Worm (Caenorhabditis elegans) whole organism, young adult: Measurements from ENCODE around the gene cav-1.

Source experiments
- B0336.3 ChIP-seq: fragments of 200-800 bp; sonication (Bioruptor generic); IDR thresholded peaks from 2 replicates; pipeline ENCODE4 v1.3.6; 2022; ENCODE audit warnings: missing genetic modification characterization, missing compliant biosample characterization
- K11D2.4 ChIP-seq: fragments of 200-800 bp; sonication (Bioruptor generic); IDR thresholded peaks from 2 replicates; pipeline ENCODE4 v1.3.6; 2022; ENCODE audit warnings: missing genetic modification reagents, missing genetic modification characterization, missing compliant biosample characterization
- K12H6.12 ChIP-seq: fragments of 200-800 bp; sonication (Bioruptor generic); optimal IDR thresholded peaks from 2 replicates; lab custom pipeline; 2018; ENCODE audit warnings: mild to moderate bottlenecking, missing genetic modification characterization, missing compliant biosample characterization
- T07F8.4 ChIP-seq: sonication (generic microtip); optimal IDR thresholded peaks from 2 replicates; lab custom pipeline; 2016; ENCODE audit warnings: mild to moderate bottlenecking, missing genetic modification characterization, moderate library complexity, missing compliant biosample characterization
- Y53F4B.3 ChIP-seq: fragments of 200-800 bp; sonication (Bioruptor generic); IDR thresholded peaks from 2 replicates; pipeline ENCODE4 v1.3.6; 2022; ENCODE audit warnings: missing genetic modification reagents, missing genetic modification characterization, missing compliant biosample characterization
- Y53G8AR.9 ChIP-seq: fragments of 200-800 bp; sonication (Bioruptor generic); conservative IDR thresholded peaks from 2 replicates; pipeline ENCODE4 v1.3.6; 2022; ENCODE audit warnings: missing genetic modification reagents, missing genetic modification characterization, missing compliant biosample characterization
- ZK185.1 ChIP-seq: sonication (generic microtip); optimal IDR thresholded peaks from 2 replicates; lab custom pipeline; 2016; ENCODE audit warnings: mild to moderate bottlenecking, missing genetic modification characterization, missing compliant biosample characterization; ENCODE audit not compliant: poor library complexity, severe bottlenecking
- aptf-2 ChIP-seq: fragments of 200-800 bp; sonication (Bioruptor generic); conservative IDR thresholded peaks from 2 replicates; pipeline ENCODE4 v1.3.6; 2022; ENCODE audit warnings: missing genetic modification reagents, missing genetic modification characterization, missing compliant biosample characterization
- attf-5 ChIP-seq: fragments of 200-800 bp; sonication (Bioruptor generic); optimal IDR thresholded peaks from 2 replicates; lab custom pipeline; 2018; ENCODE audit warnings: mild to moderate bottlenecking, missing genetic modification characterization, missing compliant biosample characterization
- ccch-3 ChIP-seq: fragments of 200-800 bp; sonication (Bioruptor generic); optimal IDR thresholded peaks from 2 replicates; lab custom pipeline; 2018; ENCODE audit warnings: mild to moderate bottlenecking, missing genetic modification characterization, missing compliant biosample characterization
- ceh-100 ChIP-seq: fragments of 200-800 bp; sonication (Bioruptor generic); IDR thresholded peaks from 2 replicates; pipeline ENCODE4 v1.3.6; 2022; ENCODE audit warnings: missing genetic modification reagents, missing genetic modification characterization, missing compliant biosample characterization
- ceh-27 ChIP-seq: fragments of 200-800 bp; sonication (Bioruptor generic); optimal IDR thresholded peaks from 2 replicates; lab custom pipeline; 2018; ENCODE audit warnings: mild to moderate bottlenecking, missing genetic modification characterization, moderate library complexity, missing compliant biosample characterization
- ceh-40 ChIP-seq: fragments of 200-800 bp; sonication (Bioruptor generic); IDR thresholded peaks from 2 replicates; pipeline ENCODE4 v1.3.6; 2022; ENCODE audit warnings: missing genetic modification characterization, missing compliant biosample characterization
- ceh-91 ChIP-seq: fragments of 200-800 bp; sonication (Bioruptor generic); IDR thresholded peaks from 2 replicates; pipeline ENCODE4 v1.3.6; 2022; ENCODE audit warnings: missing genetic modification reagents, missing genetic modification characterization, missing compliant biosample characterization
- chd-7 ChIP-seq: sonication (generic microtip); optimal IDR thresholded peaks from 2 replicates; lab custom pipeline; 2016; ENCODE audit warnings: mild to moderate bottlenecking, missing genetic modification characterization, moderate library complexity, missing compliant biosample characterization
- dox-1 ChIP-seq: fragments of 200-800 bp; sonication (Bioruptor generic); IDR thresholded peaks from 2 replicates; pipeline ENCODE4 v1.3.6; 2022; ENCODE audit warnings: missing genetic modification reagents, missing genetic modification characterization, missing compliant biosample characterization
- egl-44 ChIP-seq: fragments of 200-800 bp; sonication (Bioruptor generic); IDR thresholded peaks from 2 replicates; pipeline ENCODE4 v1.3.6; 2022; ENCODE audit warnings: missing genetic modification reagents, missing genetic modification characterization, missing compliant biosample characterization
- egrh-3 ChIP-seq: fragments of 200-800 bp; sonication (Bioruptor generic); IDR thresholded peaks from 2 replicates; pipeline ENCODE4 v1.3.6; 2022; ENCODE audit warnings: missing genetic modification reagents, missing genetic modification characterization, missing compliant biosample characterization
- ets-4 ChIP-seq: fragments of 200-800 bp; sonication (Bioruptor generic); optimal IDR thresholded peaks from 2 replicates; lab custom pipeline; 2018; ENCODE audit warnings: mild to moderate bottlenecking, missing genetic modification characterization, missing compliant biosample characterization
- hlh-12 ChIP-seq: sonication (generic microtip); optimal IDR thresholded peaks from 2 replicates; lab custom pipeline; 2016; ENCODE audit warnings: missing genetic modification characterization, missing compliant biosample characterization
- hmg-1.2 ChIP-seq: fragments of 200-800 bp; sonication (Bioruptor generic); IDR thresholded peaks from 2 replicates; pipeline ENCODE4 v1.3.6; 2022; ENCODE audit warnings: missing genetic modification reagents, missing genetic modification characterization, missing compliant biosample characterization
- let-607 ChIP-seq, 2 experiments: fragments of 200-800 bp in 1 of 2; sonication (Bioruptor generic) in 1 of 2; sonication (generic microtip) in 1 of 2; optimal IDR thresholded peaks; 2 replicates each; lab custom pipeline; 2016 to 2018; ENCODE audit warnings: mild to moderate bottlenecking in 2 of 2, missing compliant biosample characterization in 2 of 2, missing genetic modification characterization in 2 of 2, moderate library complexity in 2 of 2, missing genotype in 1 of 2
- lin-26 ChIP-seq: fragments of 200-800 bp; sonication (Bioruptor generic); IDR thresholded peaks from 2 replicates; pipeline ENCODE4 v1.3.6; 2022; ENCODE audit warnings: missing genetic modification reagents, missing genetic modification characterization, missing compliant biosample characterization
- lin-35 ChIP-seq, 3 experiments: fragments of 150-350 bp in 2 of 3; sonication (generic microtip) in 1 of 3; optimal IDR thresholded peaks; 2 replicates each; lab custom pipeline; 2014 to 2018; ENCODE audit warnings: missing biosample characterization in 3 of 3, missing genetic modification characterization in 3 of 3, missing genetic modification reagents in 3 of 3
- lin-40 ChIP-seq: sonication (generic microtip); optimal IDR thresholded peaks from 2 replicates; lab custom pipeline; 2016; ENCODE audit warnings: missing genetic modification characterization, mild to moderate bottlenecking, missing compliant biosample characterization, missing genotype, missing genetic modification reagents
- lin-54 ChIP-seq: fragments of 200-800 bp; sonication (Bioruptor generic); optimal IDR thresholded peaks from 2 replicates; lab custom pipeline; 2018; ENCODE audit warnings: mild to moderate bottlenecking, missing genetic modification characterization, missing compliant biosample characterization
- lsy-27 ChIP-seq: sonication (generic microtip); optimal IDR thresholded peaks from 2 replicates; lab custom pipeline; 2017; ENCODE audit warnings: missing genetic modification characterization, mild to moderate bottlenecking, missing compliant biosample characterization, antibody characterized with exemption, missing genotype, borderline replicate concordance; ENCODE audit not compliant: insufficient read depth
- madf-3 ChIP-seq: fragments of 200-800 bp; sonication (Bioruptor generic); IDR thresholded peaks from 2 replicates; pipeline ENCODE4 v1.3.6; 2022; ENCODE audit warnings: missing genetic modification reagents, missing genetic modification characterization, missing compliant biosample characterization
- mel-28 ChIP-seq: sonication (generic microtip); optimal IDR thresholded peaks from 2 replicates; lab custom pipeline; 2016; ENCODE audit warnings: borderline replicate concordance, mild to moderate bottlenecking, missing genetic modification characterization, missing compliant biosample characterization
- nhr-179 ChIP-seq: sonication (generic microtip); optimal IDR thresholded peaks from 2 replicates; lab custom pipeline; 2016; ENCODE audit warnings: mild to moderate bottlenecking, missing genetic modification characterization, missing compliant biosample characterization
- nhr-80 ChIP-seq: sonication (generic microtip); optimal IDR thresholded peaks from 2 replicates; lab custom pipeline; 2016; ENCODE audit warnings: missing genetic modification characterization, missing compliant biosample characterization
- pha-4 ChIP-seq: fragments of 150-350 bp; sonication (generic microtip); optimal IDR thresholded peaks from 2 replicates; lab custom pipeline; 2014; ENCODE audit warnings: missing biosample characterization, missing genetic modification reagents, missing genetic modification characterization
- rcor-1 ChIP-seq: fragments of 200-800 bp; sonication (Bioruptor generic); IDR thresholded peaks from 2 replicates; pipeline ENCODE4 v1.3.6; 2022; ENCODE audit warnings: missing genetic modification reagents, missing genetic modification characterization, missing compliant biosample characterization
- repo-1 ChIP-seq: sonication (generic microtip); optimal IDR thresholded peaks from 2 replicates; lab custom pipeline; 2017; ENCODE audit warnings: mild to moderate bottlenecking, missing genetic modification characterization, missing compliant biosample characterization
- tbp1 ChIP-seq: fragments of 200-800 bp; sonication (Bioruptor generic); optimal IDR thresholded peaks from 2 replicates; lab custom pipeline; 2018; ENCODE audit warnings: mild to moderate bottlenecking, missing genetic modification characterization, missing compliant biosample characterization
- tbx-9 ChIP-seq: sonication (generic microtip); optimal IDR thresholded peaks from 2 replicates; lab custom pipeline; 2016; ENCODE audit warnings: borderline replicate concordance, missing genetic modification characterization, inconsistent platforms, missing compliant biosample characterization
- tlf-1 ChIP-seq: fragments of 200-800 bp; sonication (Bioruptor generic); optimal IDR thresholded peaks from 2 replicates; lab custom pipeline; 2018; ENCODE audit warnings: mild to moderate bottlenecking, missing genetic modification characterization, missing compliant biosample characterization
- unc-130 ChIP-seq: sonication (generic microtip); optimal IDR thresholded peaks from 2 replicates; lab custom pipeline; 2016; ENCODE audit warnings: missing genetic modification reagents, missing genetic modification characterization, missing compliant biosample characterization

Gene cav-1

ce11 chrIV:9796494-9796893 is 24.2 kb downstream of the cav-1 start, which contains the start of gene pis-1:
pis-1 (minus strand) TSS chrIV:9796594.
- TF ChIP-seq lin-26 (GFP tag; lab: Robert Waterston, UW) (no peak), hmg-1.2 (GFP tag; lab: Robert Waterston, UW) (peak; percentile 8; the same call in 1 of the 2 replicates)

ce11 chrIV:9797304-9798003 is 25.1 kb downstream of the cav-1 start, which contains the start of gene T13F2.2:
T13F2.2 (minus strand) TSS chrIV:9797354.
- TF ChIP-seq lsy-27 (tag; lab: Kevin White, UChicago) = no peak
- TF ChIP-seq tbp1 (GFP tag; lab: Kevin White, UChicago) = no peak
- peak; percentile 15 for TF ChIP-seq lin-54 (GFP tag; lab: Kevin White, UChicago)
- no peak for TF ChIP-seq hlh-12 (tag; lab: Kevin White, UChicago)
- no peak for TF ChIP-seq tlf-1 (GFP tag; lab: Kevin White, UChicago)
- peak; percentile 46 for TF ChIP-seq nhr-80
- no peak for TF ChIP-seq T07F8.4
- no peak for TF ChIP-seq K11D2.4 (GFP tag; lab: Robert Waterston, UW)
- no peak for TF ChIP-seq egrh-3
- TF ChIP-seq ccch-3 = no peak
- no peak for TF ChIP-seq hmg-1.2 (GFP tag; lab: Robert Waterston, UW)
- TF ChIP-seq, all 124 proteins: peak for 2

ce11 chrIV:9798307-9798706 is 26.0 kb downstream of the cav-1 start:
- TF ChIP-seq K12H6.12 (no peak), nhr-80 (peak; percentile 50), Y53G8AR.9 (GFP tag; lab: Robert Waterston, UW) (0 out of 2 replicates have a peak, but pooled peaks have one; percentile 8), tbp1 (GFP tag; lab: Kevin White, UChicago) (no peak), pha-4 (no peak), ceh-27 (no peak)
- TF ChIP-seq, all 124 proteins: peak for 2

- TF ChIP-seq lin-35 (GFP tag; optimal IDR thresholded peaks at IDR 0.05; lab: Kevin White, UChicago) (no peak), B0336.3 (GFP tag; lab: Robert Waterston, UW) (no peak), ZK185.1 (tag; lab: Kevin White, UChicago) (no peak), rcor-1 (GFP tag; lab: Robert Waterston, UW) (no peak), Y53F4B.3 (no peak)
Observed at ce11 chrIV:9799129-9799528, 26.8 kb downstream of the cav-1 start, which contains the start of gene fat-4. fat-4 (plus strand) TSS chrIV:9799429.

ce11 chrIV:9799664-9800063 is 27.4 kb downstream of the cav-1 start:
- no peak for TF ChIP-seq ceh-91 (GFP tag; lab: Robert Waterston, UW)
- no peak for TF ChIP-seq aptf-2 (GFP tag; lab: Robert Waterston, UW)
- no peak for TF ChIP-seq mel-28 (tag; lab: Kevin White, UChicago)
- TF ChIP-seq unc-130 (GFP tag; lab: Kevin White, UChicago) = no peak
- TF ChIP-seq ets-4 = no peak
- TF ChIP-seq tbx-9 (tag; lab: Kevin White, UChicago) = no peak

- TF ChIP-seq aptf-2 (GFP tag; lab: Robert Waterston, UW) (no peak), let-607 (tag; optimal IDR thresholded peaks at IDR 0.05; lab: Kevin White, UChicago) (peak; percentile 29 to 60), lin-40 (tag; lab: Kevin White, UChicago) (peak; percentile 31), egl-44 (GFP tag; lab: Robert Waterston, UW) (0 out of 2 replicates have a peak, but pooled peaks have one; percentile 22), ceh-40 (0 out of 2 replicates have a peak, but pooled peaks have one; percentile 7), repo-1 (tag; lab: Kevin White, UChicago) (peak; percentile 46), lin-54 (GFP tag; lab: Kevin White, UChicago) (peak; percentile 34), tbp1 (GFP tag; lab: Kevin White, UChicago) (peak; percentile 35), dox-1 (GFP tag; lab: Robert Waterston, UW) (peak; percentile 51; the same call in 1 of the 2 replicates), ets-4 (peak; percentile 83), madf-3 (GFP tag; lab: Robert Waterston, UW) (no peak), nhr-80 (peak; percentile 97), nhr-179 (tag; lab: Kevin White, UChicago) (no peak), attf-5 (GFP tag; lab: Kevin White, UChicago) (peak; percentile 18), chd-7 (tag; lab: Kevin White, UChicago) (no peak), ceh-100 (GFP tag; lab: Robert Waterston, UW) (no peak)
Observed at ce11 chrIV:9801418-9801817, 29.1 kb downstream of the cav-1 start.
